Worm (Caenorhabditis elegans): ENCODE measurements around the gene flr-1.

- TF ChIP-seq ama-1 (optimal IDR thresholded peaks at IDR 0.05) (no peak), ama-1 (GFP tag; optimal IDR thresholded peaks at IDR 0.05) (no peak), C06A6.2 (GFP tag; conservative IDR thresholded peaks at IDR 0.05) (no peak)
Observed at ce11 chrX:13500568-13500967, 44.2 kb upstream of the flr-1 start, which contains the start of gene sad-1.

Measured in whole organism, young adult.